Fruit fly (Drosophila melanogaster) S2 (cell line): Measurements from ENCODE around the gene CG14830.
A peak's percentile ranks its signal among the peaks of the same experiment; 100 is the strongest.

ENCODE experiments used
- CG8478 ChIP-seq: fragments of >200 bp; optimal IDR thresholded peaks from 2 replicates; lab custom pipeline; 2018
- CTCF ChIP-seq, 2 experiments: fragments of >200 bp; optimal IDR thresholded peaks; 2 replicates each; lab custom pipeline; 2018

The CG14830 gene

DNA sequence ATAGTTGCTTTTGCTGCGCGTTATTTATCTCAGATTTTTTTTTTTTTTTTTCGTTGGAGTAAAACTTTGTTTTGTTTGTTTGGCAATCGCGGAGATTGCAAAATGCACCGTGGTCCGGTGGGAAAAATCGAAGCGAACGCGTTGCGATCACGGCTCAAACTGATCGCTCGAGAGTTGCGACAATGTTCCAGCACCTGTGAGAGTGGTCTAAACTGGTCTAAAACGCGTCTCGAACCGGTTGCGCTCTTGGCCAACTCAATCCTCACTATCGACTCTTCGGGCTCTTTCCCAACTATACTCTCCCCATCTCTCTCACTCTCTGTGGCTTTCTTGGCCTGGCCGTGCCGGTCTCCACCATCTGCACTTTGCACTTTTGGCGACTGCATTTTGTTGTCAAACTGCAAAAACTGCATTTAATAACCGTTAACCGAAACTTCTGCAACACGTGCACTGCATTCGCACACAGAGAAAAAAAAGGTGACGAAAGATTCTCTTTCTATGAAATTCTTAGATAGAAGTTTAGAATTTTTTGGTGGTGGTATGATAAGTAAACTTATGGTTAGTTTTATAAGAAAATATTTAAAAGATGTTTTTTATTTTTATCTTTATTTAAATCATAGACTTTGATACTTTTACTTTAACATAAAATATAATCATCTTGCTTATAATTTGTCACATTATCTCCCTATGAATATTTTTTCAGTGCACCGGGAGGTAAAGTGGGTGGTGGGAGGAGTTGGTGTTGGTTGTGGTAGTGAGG lies at the start of gene CG14830:
Gene CG14830 (minus strand): TSS at position 164 of the 760 bp plus-strand sequence.
- no peak for TF ChIP-seq CG8478 (lab: Kevin White, UChicago)
- TF ChIP-seq CTCF (optimal IDR thresholded peaks at IDR 0.05; lab: Kevin White, UChicago), result no peak

DNA sequence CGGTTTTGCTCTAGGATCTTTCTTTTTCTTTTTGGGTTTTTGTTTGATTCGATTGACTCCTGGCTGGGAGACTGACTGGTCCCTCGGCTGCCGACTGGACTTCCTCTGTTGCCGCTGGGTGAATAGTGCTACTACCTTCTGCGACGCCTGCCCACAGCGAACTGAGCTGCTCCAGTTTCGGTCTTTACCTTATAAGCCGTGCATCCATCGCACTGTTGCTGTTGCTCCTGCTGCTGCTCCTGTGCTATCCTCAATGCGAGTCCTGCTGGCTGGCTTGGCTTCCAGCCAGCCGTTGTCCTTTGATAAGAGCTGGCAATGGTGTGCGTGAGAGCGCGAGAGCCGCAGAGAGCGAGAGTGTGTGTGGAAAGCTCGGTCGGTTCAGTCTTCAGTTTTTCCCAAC lies 49.0 kb upstream of the CG14830 start, which contains the start of gene unc-13-4A:
Gene unc-13-4A (minus strand): TSS at position 143 of the 400 bp plus-strand sequence.
- TF ChIP-seq CG8478 (lab: Kevin White, UChicago) (no peak), CTCF (optimal IDR thresholded peaks at IDR 0.05; lab: Kevin White, UChicago) (no peak)

DNA sequence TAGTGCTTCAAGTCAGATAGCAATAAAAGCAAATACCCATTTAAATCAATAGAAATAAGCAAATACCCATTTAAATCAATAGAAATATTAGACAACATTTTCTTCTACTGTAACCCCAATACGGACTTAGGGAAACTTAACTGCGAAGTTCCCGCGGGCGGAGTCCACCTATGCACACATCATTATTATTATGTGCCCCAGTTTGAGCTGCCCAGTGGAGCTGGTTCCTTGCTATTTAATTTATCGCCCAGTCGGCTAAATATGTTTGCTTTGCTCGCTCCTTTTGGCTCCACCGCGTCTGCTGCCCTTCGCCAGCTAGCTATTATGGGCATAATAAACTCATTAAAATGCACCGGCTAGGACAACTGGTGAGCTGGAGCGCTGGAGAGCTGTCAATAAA lies 36.9 kb upstream of the CG14830 start:
- TF ChIP-seq CG8478 (lab: Kevin White, UChicago) (no peak), CTCF (optimal IDR thresholded peaks at IDR 0.05; lab: Kevin White, UChicago) (no peak)

- no peak for TF ChIP-seq CTCF (optimal IDR thresholded peaks at IDR 0.05; lab: Kevin White, UChicago)
- no peak for TF ChIP-seq CG8478 (lab: Kevin White, UChicago)
Measured at dm6 chr3L:7283541-7283940, 19.8 kb upstream of the CG14830 start.

dm6 chr3L:7262471-7262870 lies 1.2 kb downstream of the CG14830 start:
- TF ChIP-seq CG8478 (lab: Kevin White, UChicago), result no peak
- TF ChIP-seq CTCF (optimal IDR thresholded peaks at IDR 0.05; lab: Kevin White, UChicago), result no peak

- TF ChIP-seq CTCF (optimal IDR thresholded peaks at IDR 0.05; lab: Kevin White, UChicago) (no peak), CG8478 (lab: Kevin White, UChicago) (no peak)
Measured at dm6 chr3L:7258267-7258666, 5.5 kb downstream of the CG14830 start.

DNA sequence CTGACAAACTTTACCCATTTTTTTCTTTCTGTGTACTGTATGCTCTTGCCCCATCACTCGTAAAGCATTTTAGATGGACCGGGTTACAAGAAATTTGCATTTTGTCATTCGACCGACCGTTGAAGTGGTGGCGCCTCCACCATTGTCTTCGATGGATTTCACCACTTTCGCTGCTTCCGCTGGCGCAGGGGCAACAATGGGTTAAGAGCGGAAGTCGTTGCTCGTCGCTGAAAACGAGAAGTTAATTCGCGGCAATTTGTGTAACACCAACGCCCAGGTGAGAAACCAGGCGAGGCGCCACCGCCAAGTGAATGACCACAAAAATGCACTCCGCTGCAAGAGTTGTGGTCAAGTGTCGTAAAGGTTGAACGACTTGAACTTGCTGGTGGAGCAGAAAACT lies 9.0 kb downstream of the CG14830 start:
- TF ChIP-seq CTCF (optimal IDR thresholded peaks at IDR 0.05; lab: Kevin White, UChicago) (no peak), CG8478 (lab: Kevin White, UChicago) (no peak)

- peak in 1 of 2 experiments; percentile 10 for TF ChIP-seq CTCF (optimal IDR thresholded peaks at IDR 0.05; lab: Kevin White, UChicago)
- TF ChIP-seq CG8478 (lab: Kevin White, UChicago), result no peak
Measured at dm6 chr3L:7250469-7250868, 13.3 kb downstream of the CG14830 start, which contains the start of gene MED4. Gene MED4 (minus strand): TSS chr3L:7250527.

DNA sequence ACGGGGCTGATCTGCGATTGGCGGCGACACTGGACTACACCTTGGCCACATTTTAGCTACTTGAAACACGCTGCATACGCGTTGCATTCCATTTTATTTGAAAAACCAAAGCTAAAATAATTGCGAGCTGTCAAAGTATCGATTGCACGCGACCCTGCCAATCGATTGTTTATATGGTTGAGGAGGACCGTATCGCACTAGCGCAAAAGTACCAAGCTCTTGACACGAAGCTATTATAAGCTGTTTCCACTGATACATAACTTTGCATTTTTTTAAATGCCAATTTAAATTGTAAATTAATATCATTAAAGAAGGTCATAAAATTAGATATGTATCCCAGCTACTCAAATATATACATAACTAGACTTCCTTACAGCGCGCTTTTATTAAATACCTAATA lies 14.6 kb downstream of the CG14830 start, which contains the start of gene Cdc27:
Gene Cdc27 (minus strand): TSS at position 174 of the 400 bp plus-strand sequence.
- TF ChIP-seq CG8478 (lab: Kevin White, UChicago), result no peak
- peak; percentile 1 to 36 for TF ChIP-seq CTCF (optimal IDR thresholded peaks at IDR 0.05; lab: Kevin White, UChicago)

DNA sequence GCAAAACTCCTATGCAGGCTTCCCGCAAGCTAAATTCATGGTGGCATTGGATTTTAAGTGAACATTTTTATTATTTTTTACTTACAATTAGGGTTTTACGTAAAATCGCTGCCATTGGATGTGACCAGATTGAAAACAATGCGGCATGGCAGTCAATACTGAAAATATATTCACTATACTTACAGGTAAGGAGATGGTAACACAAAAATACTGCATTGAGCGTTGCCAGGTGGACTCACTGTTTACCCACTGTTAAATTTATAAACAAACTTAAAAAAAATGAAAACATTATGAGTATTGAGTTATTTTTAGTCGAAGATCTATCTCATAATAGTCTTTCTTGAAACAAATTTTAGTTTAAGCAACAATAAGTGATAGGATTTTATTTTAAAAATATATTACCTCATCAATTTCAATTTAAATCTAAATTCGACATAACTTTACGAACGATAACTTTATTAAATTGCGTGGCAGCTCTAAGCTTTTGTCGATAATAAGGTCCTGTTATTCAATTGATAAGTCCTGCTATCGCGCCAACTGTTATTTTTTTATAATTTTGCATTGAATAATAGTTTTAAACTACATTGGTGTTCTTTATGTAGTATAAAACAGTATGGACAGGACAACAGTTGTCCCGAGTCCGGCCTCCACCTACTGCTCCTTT lies 19.8 kb downstream of the CG14830 start, which contains the start of the genes mRpL50 and mei-P22:
Gene mRpL50 (minus strand): TSS at position 159 of the 664 bp plus-strand sequence.
Gene mei-P22 (plus strand): TSS at position 614 of the 664 bp plus-strand sequence.
- TF ChIP-seq CTCF (optimal IDR thresholded peaks at IDR 0.05; lab: Kevin White, UChicago), result no peak

DNA sequence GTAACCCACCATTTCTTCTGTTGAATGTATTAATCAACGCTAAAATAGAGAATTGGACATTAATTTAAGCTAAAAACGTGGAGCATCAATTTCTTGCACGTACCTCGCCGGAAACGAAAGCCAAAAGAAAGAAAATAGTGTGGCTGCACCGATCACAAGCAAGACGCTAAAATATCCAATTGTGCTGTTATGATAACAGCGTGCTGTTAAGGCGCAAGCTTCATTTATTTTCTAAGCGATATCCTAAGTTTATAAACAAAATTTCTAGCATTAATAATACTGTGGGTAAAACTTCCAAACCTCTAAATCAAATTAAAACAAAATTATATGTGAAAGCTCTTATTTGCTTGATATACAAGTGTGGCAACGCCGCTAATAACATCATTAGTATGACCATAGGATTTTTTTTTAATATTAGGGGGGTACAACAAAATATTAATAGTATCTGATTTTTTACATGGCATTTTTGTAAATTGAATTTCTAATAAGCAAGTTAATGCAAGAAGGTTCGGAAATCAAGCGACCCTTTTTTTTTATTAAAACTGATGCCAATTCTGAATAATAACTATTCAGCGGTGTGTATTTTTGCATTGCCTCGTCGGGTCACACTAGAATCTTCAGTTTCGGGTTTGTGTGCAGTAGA lies 22.4 kb downstream of the CG14830 start, which contains the start of the genes RpL18 and Neos:
Gene RpL18 (minus strand): TSS at position 135 of the 643 bp plus-strand sequence.
Gene Neos (plus strand): TSS at position 412 of the 643 bp plus-strand sequence.
- TF ChIP-seq CTCF (optimal IDR thresholded peaks at IDR 0.05; lab: Kevin White, UChicago) (no peak), CG8478 (lab: Kevin White, UChicago) (no peak)

dm6 chr3L:7238072-7238759 lies 25.5 kb downstream of the CG14830 start, which contains the start of the genes CG14829 and BHD:
Gene CG14829 (minus strand): TSS chr3L:7238122.
Gene BHD (plus strand): TSS chr3L:7238542.
- TF ChIP-seq CTCF (optimal IDR thresholded peaks at IDR 0.05; lab: Kevin White, UChicago), result no peak
- no peak for TF ChIP-seq CG8478 (lab: Kevin White, UChicago)

DNA sequence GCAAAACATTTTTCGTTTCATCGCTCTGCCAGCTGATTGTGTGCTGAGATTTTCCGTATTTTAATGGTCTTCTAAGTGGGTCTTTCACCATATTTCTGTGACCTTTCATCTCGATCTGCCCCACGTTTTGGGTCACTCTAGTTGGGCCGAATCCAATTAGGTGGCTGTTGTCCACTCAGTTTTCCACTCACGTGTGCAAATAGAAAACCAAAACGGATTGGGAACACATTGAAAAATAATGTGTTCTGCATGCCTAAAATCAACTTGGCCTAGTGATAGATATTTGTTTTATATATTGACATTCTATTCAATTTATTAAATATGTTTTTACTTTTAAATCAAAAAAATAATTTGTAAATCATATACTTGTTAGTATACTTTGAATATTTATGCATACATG lies 29.5 kb downstream of the CG14830 start, which contains the start of gene CG14826:
Gene CG14826 (plus strand): TSS at position 301 of the 400 bp plus-strand sequence.
- TF ChIP-seq CG8478 (lab: Kevin White, UChicago), result no peak
- no peak for TF ChIP-seq CTCF (optimal IDR thresholded peaks at IDR 0.05; lab: Kevin White, UChicago)
